Worm (Caenorhabditis elegans): Measurements from ENCODE around the gene aakg-5.

DNA sequence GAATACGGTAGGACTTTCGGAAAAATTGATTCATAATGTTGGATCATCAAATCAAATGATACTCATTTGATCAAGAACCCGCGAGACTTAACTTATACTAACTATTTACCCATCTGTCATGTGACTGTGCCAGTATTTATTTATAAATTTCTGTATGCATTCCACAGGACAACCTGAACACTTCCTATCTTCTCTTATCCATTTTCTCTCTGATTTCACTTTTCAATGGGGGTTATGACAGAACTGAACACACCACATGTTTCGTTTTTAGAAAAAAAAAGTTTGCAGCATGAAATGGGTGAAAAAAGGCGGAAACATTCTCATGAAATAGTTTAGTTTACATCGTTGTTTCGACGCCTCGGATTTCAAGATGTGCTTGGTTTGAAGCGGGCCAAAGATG is 42.6 kb upstream of the aakg-5 start:
- TF ChIP-seq W03F9.2 (tag; optimal IDR thresholded peaks at IDR 0.05) = no peak
- no peak for TF ChIP-seq dao-5 (tag; optimal IDR thresholded peaks at IDR 0.05)
- no peak for TF ChIP-seq him-1 (tag; optimal IDR thresholded peaks at IDR 0.05)

Measured in whole organism, L4/young adult.